Fruit fly (Drosophila melanogaster) whole organism: ENCODE data around the gene CG2930.

Source experiments
- CG8478 ChIP-seq: fragments of >200 bp; optimal IDR thresholded peaks from 2 replicates; lab custom pipeline; 2018; ENCODE audit warnings: inconsistent platforms
- psq ChIP-seq: fragments of >200 bp; optimal IDR thresholded peaks from 2 replicates; lab custom pipeline; 2017

- TF ChIP-seq CG8478 (lab: Kevin White, UChicago) (no peak), psq (lab: Kevin White, UChicago) (no peak)
Observed at dm6 chrX:3827897-3828296, 40.9 kb upstream of the CG2930 start, which contains the start of gene CG2901.
